Fruit fly (Drosophila melanogaster): ENCODE results near the gene GABA-B-R1.

Gene GABA-B-R1

DNA sequence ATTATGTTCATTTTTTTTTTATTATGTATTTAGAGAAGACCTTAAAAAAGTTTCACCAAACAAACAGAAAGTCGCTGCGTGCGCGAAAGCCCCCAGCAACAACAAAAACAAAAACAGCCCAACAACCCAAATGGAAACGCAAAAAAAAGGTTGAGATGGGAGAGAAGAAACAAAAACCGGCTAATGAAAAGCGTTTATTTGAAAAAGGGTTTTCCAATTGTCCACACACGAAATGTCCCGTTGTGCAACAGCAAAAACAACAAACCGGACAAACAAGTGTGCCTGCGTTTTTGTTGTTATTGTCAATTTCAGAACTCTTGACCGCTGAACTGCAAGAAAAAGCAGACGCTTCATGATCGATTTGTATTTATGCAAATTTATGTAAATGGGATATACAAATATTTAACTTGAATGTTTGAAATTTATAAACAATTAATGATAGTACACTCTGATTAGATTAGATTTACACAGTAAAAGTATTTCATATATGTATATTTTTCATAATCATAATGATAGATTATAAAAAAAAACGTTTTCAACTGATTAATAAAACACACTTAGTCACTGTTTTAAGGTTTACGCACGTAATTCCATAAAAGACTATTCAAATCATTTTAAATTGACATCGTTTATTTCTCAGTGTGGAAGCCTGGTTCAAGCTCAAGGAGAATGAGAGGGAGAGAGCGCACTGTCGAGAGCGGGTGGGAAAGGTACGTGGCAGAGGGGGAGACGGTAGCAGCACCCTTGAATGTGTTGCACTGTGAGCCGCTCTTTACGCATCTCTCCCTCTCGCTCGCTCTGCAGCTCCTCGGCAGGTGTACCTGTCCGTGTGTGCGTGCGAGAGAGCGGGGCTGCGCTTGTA, 40.5 kb downstream of the GABA-B-R1 start (continued):
- TF ChIP-seq ssp (GFP tag; IDR thresholded peaks at IDR 0.05) (peak; percentile 74), Usf (GFP tag; optimal IDR thresholded peaks at IDR 0.05) (peak; percentile 62), CG13424 (tag; optimal IDR thresholded peaks at IDR 0.05) (peak; percentile 72), Nf-YA (GFP tag; IDR thresholded peaks at IDR 0.05) (no peak), Sry-δ (GFP tag; optimal IDR thresholded peaks at IDR 0.05) (no peak), CG1647 (GFP tag; optimal IDR thresholded peaks at IDR 0.05) (peak; percentile 42), CG7271 (tag; optimal IDR thresholded peaks at IDR 0.05) (peak; percentile 44), chn (GFP tag; optimal IDR thresholded peaks at IDR 0.05) (peak; percentile 60), CG10147 (GFP tag; optimal IDR thresholded peaks at IDR 0.05) (peak; percentile 52), CG6791 (GFP tag; IDR thresholded peaks at IDR 0.05; ENCODE audit: partially characterized antibody) (no peak), Spps (tag; optimal IDR thresholded peaks at IDR 0.05) (peak; percentile 68), unpg (GFP tag; optimal IDR thresholded peaks at IDR 0.05) (peak; percentile 77), Fer2 (tag; optimal IDR thresholded peaks at IDR 0.05) (peak; percentile 14), CG10366 (GFP tag; IDR thresholded peaks at IDR 0.05) (peak; percentile 32; the same call in 1 of the 2 replicates), trem (tag; optimal IDR thresholded peaks at IDR 0.05) (peak; percentile 57), CG14965 (GFP tag; optimal IDR thresholded peaks at IDR 0.05; ENCODE audit: borderline replicate concordance) (no peak), CG7372 (GFP tag; IDR thresholded peaks at IDR 0.05) (peak; percentile 50; the same call in 1 of the 2 replicates), Atf6 (GFP tag; IDR thresholded peaks at IDR 0.05) (peak; percentile 49; the same call in 1 of the 2 replicates), ewg (GFP tag; optimal IDR thresholded peaks at IDR 0.05) (peak; percentile 52), NfI (GFP tag; optimal IDR thresholded peaks at IDR 0.05) (peak; percentile 34), Hr78 (GFP tag; optimal IDR thresholded peaks at IDR 0.05) (peak in 1 of 2 experiments; percentile 65), psq (GFP tag; optimal IDR thresholded peaks at IDR 0.05) (peak; percentile 37), Adf1 (GFP tag; IDR thresholded peaks at IDR 0.05) (peak; percentile 23; the same call in 1 of the 2 replicates), cg (GFP tag; optimal IDR thresholded peaks at IDR 0.05) (peak; percentile 93), Sry-β (GFP tag; optimal IDR thresholded peaks at IDR 0.05) (peak; percentile 21), CG7745 (tag; optimal IDR thresholded peaks at IDR 0.05) (no peak), wek (GFP tag; optimal IDR thresholded peaks at IDR 0.05) (no peak), CG1529 (GFP tag; optimal IDR thresholded peaks at IDR 0.05) (peak; percentile 65), p53 (GFP tag; optimal IDR thresholded peaks at IDR 0.05) (no peak), CG8388 (GFP tag; optimal IDR thresholded peaks at IDR 0.05) (peak; percentile 69), abd-A (tag; optimal IDR thresholded peaks at IDR 0.05) (no peak), odd (GFP tag; optimal IDR thresholded peaks at IDR 0.05) (peak; percentile 67), CG6813 (GFP tag; optimal IDR thresholded peaks at IDR 0.05) (peak; percentile 36), Dbx (GFP tag; IDR thresholded peaks at IDR 0.05) (0 out of 3 replicates have a peak, but pooled peaks have one; percentile 35), grn (GFP tag; optimal IDR thresholded peaks at IDR 0.05) (peak; percentile 6), grau (tag; optimal IDR thresholded peaks at IDR 0.05) (peak; percentile 68), CG16863 (GFP tag; optimal IDR thresholded peaks at IDR 0.05) (peak; percentile 19), CG14014 (GFP tag; IDR thresholded peaks at IDR 0.05) (peak; percentile 54; the same call in 1 of the 2 replicates), Antp (GFP tag; optimal IDR thresholded peaks at IDR 0.05) (no peak), Myb (GFP tag; optimal IDR thresholded peaks at IDR 0.05) (no peak), CG17385 (GFP tag; optimal IDR thresholded peaks at IDR 0.05) (peak; percentile 68), CrebB (tag; optimal IDR thresholded peaks at IDR 0.05) (peak; percentile 16), schlank (tag; optimal IDR thresholded peaks at IDR 0.05) (no peak), Max (GFP tag; optimal IDR thresholded peaks at IDR 0.05) (peak; percentile 64), CG4328 (GFP tag; optimal IDR thresholded peaks at IDR 0.05) (peak; percentile 55), bigmax (GFP tag; optimal IDR thresholded peaks at IDR 0.05) (no peak), zfh2 (GFP tag; optimal IDR thresholded peaks at IDR 0.05) (no peak), Mrtf (GFP tag; IDR thresholded peaks at IDR 0.05) (peak; percentile 68; the same call in 2 of the 3 replicates)
